Fruit fly (Drosophila melanogaster) whole organism, prepupa: ENCODE measurements around the gene Cog7.

Experiments used
- CG10631 ChIP-seq: fragments of 200-800 bp; sonication (Bioruptor generic); optimal IDR thresholded peaks from 2 replicates; lab custom pipeline; 2016; ENCODE audit warnings: missing biosample characterization, missing genetic modification characterization
- CG11294 ChIP-seq: fragments of 200-800 bp; sonication (Bioruptor generic); IDR thresholded peaks from 2 replicates; pipeline ENCODE4 v1.3.6; 2022; ENCODE audit warnings: missing biosample characterization, missing genetic modification characterization
- CG15336 ChIP-seq: fragments of 200-800 bp; sonication (Bioruptor generic); IDR thresholded peaks from 2 replicates; pipeline ENCODE4 v1.3.6; 2022; ENCODE audit warnings: missing biosample characterization, missing genetic modification characterization
- CG1621 ChIP-seq: fragments of 200-800 bp; sonication (Bioruptor generic); optimal IDR thresholded peaks from 3 replicates; lab custom pipeline; 2018; ENCODE audit warnings: missing biosample characterization, mild to moderate bottlenecking, missing genetic modification characterization
- CG16779 ChIP-seq: fragments of 200-800 bp; sonication (Bioruptor generic); optimal IDR thresholded peaks from 3 replicates; lab custom pipeline; 2017; ENCODE audit warnings: missing biosample characterization, mild to moderate bottlenecking, missing genetic modification characterization
- CG3032 ChIP-seq: fragments of 200-800 bp; optimal IDR thresholded peaks from 2 replicates; lab custom pipeline; 2019; ENCODE audit warnings: missing biosample characterization, mild to moderate bottlenecking, missing genetic modification characterization, moderate library complexity
- CG31627 ChIP-seq: fragments of 200-800 bp; sonication (Bioruptor generic); optimal IDR thresholded peaks from 3 replicates; lab custom pipeline; 2016; ENCODE audit warnings: missing biosample characterization, missing genetic modification characterization
- CG32006 ChIP-seq: fragments of 200-800 bp; sonication (Bioruptor generic); optimal IDR thresholded peaks from 3 replicates; lab custom pipeline; 2017; ENCODE audit warnings: missing biosample characterization, mild to moderate bottlenecking, missing genetic modification characterization
- CG3919 ChIP-seq: fragments of 200-800 bp; sonication (Bioruptor generic); optimal IDR thresholded peaks from 3 replicates; lab custom pipeline; 2016; ENCODE audit warnings: missing biosample characterization, missing genetic modification characterization
- CG4318 ChIP-seq: fragments of 200-800 bp; sonication (Bioruptor generic); optimal IDR thresholded peaks from 3 replicates; lab custom pipeline; 2017; ENCODE audit warnings: missing biosample characterization, mild to moderate bottlenecking, missing genetic modification characterization
- CG6163 ChIP-seq: fragments of 200-800 bp; sonication (Bioruptor generic); IDR thresholded peaks from 3 replicates; pipeline ENCODE4 v1.3.6; 2022; ENCODE audit warnings: missing biosample characterization, missing genetic modification characterization
- CG6276 ChIP-seq: fragments of 200-800 bp; sonication (Bioruptor generic); optimal IDR thresholded peaks from 2 replicates; lab custom pipeline; 2017; ENCODE audit warnings: missing biosample characterization, mild to moderate bottlenecking, missing genetic modification characterization
- CG6808 ChIP-seq: fragments of 200-800 bp; sonication (Bioruptor generic); optimal IDR thresholded peaks from 3 replicates; lab custom pipeline; 2017; ENCODE audit warnings: missing biosample characterization, missing genetic modification characterization, mild to moderate bottlenecking, moderate library complexity, missing genetic modification reagents
- CG7368 ChIP-seq: fragments of 200-800 bp; sonication (Bioruptor generic); optimal IDR thresholded peaks from 3 replicates; lab custom pipeline; 2016; ENCODE audit warnings: missing biosample characterization, missing genetic modification characterization
- CG8119 ChIP-seq: fragments of 200-800 bp; sonication (Bioruptor generic); IDR thresholded peaks from 3 replicates; pipeline ENCODE4 v1.3.6; 2022; ENCODE audit warnings: missing biosample characterization, missing genetic modification characterization
- CG9139 ChIP-seq: fragments of 200-800 bp; sonication (Bioruptor generic); optimal IDR thresholded peaks from 3 replicates; lab custom pipeline; 2017; ENCODE audit warnings: missing biosample characterization, mild to moderate bottlenecking, missing genetic modification characterization
- Eip78C ChIP-seq: fragments of 200-800 bp; sonication (Bioruptor generic); peaks from one replicate; lab custom pipeline; 2016; ENCODE audit warnings: missing biosample characterization, missing genetic modification characterization
- Ets21C ChIP-seq: fragments of 200-800 bp; sonication (Bioruptor generic); optimal IDR thresholded peaks from 3 replicates; lab custom pipeline; 2016; ENCODE audit warnings: missing biosample characterization, missing genetic modification characterization
- Gug ChIP-seq: fragments of 200-800 bp; sonication (Bioruptor generic); IDR thresholded peaks from 2 replicates; pipeline ENCODE4 v1.3.6; 2022; ENCODE audit warnings: missing biosample characterization, missing genetic modification characterization
- Hr38 ChIP-seq: sonication (Bioruptor generic); optimal IDR thresholded peaks from 2 replicates; lab custom pipeline; 2016; ENCODE audit warnings: missing biosample characterization, missing genetic modification characterization
- Hr39 ChIP-seq: fragments of 200-800 bp; sonication (Bioruptor generic); optimal IDR thresholded peaks from 2 replicates; lab custom pipeline; 2016; ENCODE audit warnings: missing biosample characterization, missing genetic modification characterization
- Hr4 ChIP-seq: fragments of 200-800 bp; sonication (Bioruptor generic); optimal IDR thresholded peaks from 3 replicates; lab custom pipeline; 2016; ENCODE audit warnings: missing biosample characterization, missing genetic modification characterization
- Lpt ChIP-seq: fragments of 200-800 bp; sonication (Bioruptor generic); optimal IDR thresholded peaks from 3 replicates; lab custom pipeline; 2016; ENCODE audit warnings: missing biosample characterization, missing genetic modification characterization
- Met ChIP-seq: fragments of 200-800 bp; sonication (Bioruptor generic); optimal IDR thresholded peaks from 3 replicates; lab custom pipeline; 2016; ENCODE audit warnings: missing biosample characterization, missing genetic modification characterization
- OdsH ChIP-seq: fragments of 200-800 bp; sonication (Bioruptor generic); optimal IDR thresholded peaks from 3 replicates; lab custom pipeline; 2016; ENCODE audit warnings: missing biosample characterization, missing genetic modification characterization
- Sox102F ChIP-seq: fragments of 200-800 bp; sonication (Bioruptor generic); optimal IDR thresholded peaks from 2 replicates; lab custom pipeline; 2016; ENCODE audit warnings: missing biosample characterization, mild to moderate bottlenecking, missing genetic modification characterization
- Sox14 ChIP-seq: fragments of 200-800 bp; sonication (Bioruptor generic); optimal IDR thresholded peaks from 3 replicates; lab custom pipeline; 2016; ENCODE audit warnings: missing biosample characterization, missing genetic modification characterization
- Sox15 ChIP-seq: fragments of 200-800 bp; sonication (Bioruptor generic); optimal IDR thresholded peaks from 3 replicates; lab custom pipeline; 2016; ENCODE audit warnings: missing biosample characterization, missing genetic modification characterization
- achi ChIP-seq: fragments of 200-800 bp; sonication (Bioruptor generic); optimal IDR thresholded peaks from 3 replicates; lab custom pipeline; 2016; ENCODE audit warnings: missing biosample characterization, missing genetic modification characterization
- acj6 ChIP-seq: fragments of 200-800 bp; sonication (Bioruptor generic); optimal IDR thresholded peaks from 3 replicates; lab custom pipeline; 2016; ENCODE audit warnings: missing biosample characterization, missing genetic modification characterization
- cyc ChIP-seq: fragments of 200-800 bp; sonication (Bioruptor generic); optimal IDR thresholded peaks from 3 replicates; lab custom pipeline; 2016; ENCODE audit warnings: missing biosample characterization, missing genetic modification characterization
- dac ChIP-seq: fragments of 200-800 bp; sonication (Bioruptor generic); optimal IDR thresholded peaks from 2 replicates; lab custom pipeline; 2017; ENCODE audit warnings: missing biosample characterization, mild to moderate bottlenecking, missing genetic modification characterization
- eg ChIP-seq: fragments of 200-800 bp; sonication (Bioruptor generic); IDR thresholded peaks from 3 replicates; pipeline ENCODE4 v1.3.6; 2022; ENCODE audit warnings: missing biosample characterization, missing genetic modification characterization
- esn ChIP-seq: fragments of 200-800 bp; sonication (Bioruptor generic); optimal IDR thresholded peaks from 2 replicates; lab custom pipeline; 2016; ENCODE audit warnings: missing biosample characterization, mild to moderate bottlenecking, missing genetic modification characterization, moderate library complexity
- lz ChIP-seq: fragments of 200-800 bp; sonication (Bioruptor generic); optimal IDR thresholded peaks from 3 replicates; lab custom pipeline; 2016; ENCODE audit warnings: missing biosample characterization, missing genetic modification characterization
- net ChIP-seq: fragments of 200-800 bp; sonication (Bioruptor generic); optimal IDR thresholded peaks from 3 replicates; lab custom pipeline; 2016; ENCODE audit warnings: missing biosample characterization, missing genetic modification characterization
- pdm3 ChIP-seq: fragments of 200-800 bp; sonication (Bioruptor generic); optimal IDR thresholded peaks from 3 replicates; lab custom pipeline; 2016; ENCODE audit warnings: missing biosample characterization, missing genetic modification characterization
- salr ChIP-seq, 2 experiments: fragments of 200-800 bp; sonication (Bioruptor generic); optimal IDR thresholded peaks; 3 replicates each; lab custom pipeline; 2016 to 2018; ENCODE audit warnings: missing biosample characterization in 2 of 2, missing genetic modification characterization in 2 of 2, mild to moderate bottlenecking in 1 of 2
- ss ChIP-seq, 2 experiments: fragments of 200-800 bp; sonication (Bioruptor generic); optimal IDR thresholded peaks; 2 replicates in 1 of 2; 3 replicates in 1 of 2; lab custom pipeline; 2017 to 2018; ENCODE audit warnings: mild to moderate bottlenecking in 2 of 2, missing biosample characterization in 2 of 2, missing genetic modification characterization in 2 of 2, moderate library complexity in 1 of 2

Gene Cog7

DNA sequence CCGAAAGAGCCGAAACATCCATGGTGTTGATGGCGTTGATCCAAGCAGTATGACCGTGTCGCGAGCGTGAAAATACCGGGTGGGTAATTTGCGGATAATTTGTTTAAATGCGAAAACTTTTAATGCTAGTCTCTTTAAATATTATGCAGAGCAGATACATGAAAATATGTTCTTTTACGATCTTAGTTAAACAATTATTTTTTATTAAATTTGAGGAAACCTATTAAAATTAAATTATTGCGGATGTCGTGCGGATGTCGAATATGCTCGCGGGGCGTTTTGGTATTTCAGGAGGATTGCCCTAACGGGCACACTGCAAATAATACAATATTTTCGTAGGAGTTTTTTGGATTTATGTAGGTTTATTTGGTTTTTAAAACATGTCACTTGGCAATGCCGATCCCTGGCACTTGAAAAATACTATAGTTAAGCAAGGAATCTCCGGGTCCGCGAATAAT, at the start of gene Cog7, which contains the start of the genes CG42557 and CG42558:
Gene Cog7 (minus strand): TSS at position 51 of the 458 bp plus-strand sequence.
Gene CG42557 (plus strand): TSS at position 281 of the 458 bp plus-strand sequence.
Gene CG42558 (plus strand): TSS at position 281 of the 458 bp plus-strand sequence.
- TF ChIP-seq ss (GFP tag; optimal IDR thresholded peaks at IDR 0.05; lab: Kevin White, UChicago) (no peak), CG3032 (tag; lab: Kevin White, UChicago) (no peak), achi (GFP tag; lab: Kevin White, UChicago) (no peak), CG9139 (GFP tag; lab: Kevin White, UChicago) (no peak), Lpt (GFP tag; lab: Kevin White, UChicago) (no peak), CG15336 (GFP tag; lab: Robert Waterston, UW) (no peak), Ets21C (GFP tag; lab: Kevin White, UChicago) (no peak), eg (GFP tag; lab: Robert Waterston, UW) (no peak), CG4318 (GFP tag; lab: Kevin White, UChicago) (no peak), Hr38 (no peak), acj6 (GFP tag; lab: Kevin White, UChicago) (no peak), CG6808 (GFP tag; lab: Kevin White, UChicago) (no peak), CG31627 (GFP tag; lab: Kevin White, UChicago) (no peak), CG7368 (GFP tag; lab: Kevin White, UChicago) (no peak), CG16779 (tag; lab: Kevin White, UChicago) (no peak), lz (GFP tag; lab: Kevin White, UChicago) (no peak), OdsH (GFP tag; lab: Kevin White, UChicago) (no peak), CG8119 (no peak)

DNA sequence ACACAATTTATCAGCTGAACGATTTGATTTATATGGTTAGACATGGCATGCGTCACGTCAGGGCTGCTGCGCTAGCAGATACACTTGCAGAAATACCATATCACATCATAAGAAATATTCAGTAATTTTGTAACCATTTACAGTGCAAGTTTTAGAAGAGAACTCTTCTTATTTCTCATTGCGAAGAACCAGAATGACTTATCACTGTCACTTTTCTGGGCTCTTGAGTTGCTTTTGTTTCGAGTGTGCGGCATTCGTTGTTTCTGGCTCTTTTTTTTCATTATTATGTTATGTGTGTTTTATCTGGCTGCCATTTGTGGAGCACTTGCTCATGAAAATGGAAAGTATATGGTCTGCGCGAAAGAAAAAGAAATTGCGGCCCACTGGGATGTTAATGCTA, 49.2 kb upstream of the Cog7 start:
- peak; percentile 6 for TF ChIP-seq Met
- peak; percentile 87 for TF ChIP-seq CG15336 (GFP tag; lab: Robert Waterston, UW)
- no peak for TF ChIP-seq esn (GFP tag; lab: Kevin White, UChicago)
- TF ChIP-seq eg (GFP tag; lab: Robert Waterston, UW) = peak; percentile 89
- TF ChIP-seq pdm3 = peak; percentile 10
- TF ChIP-seq Lpt (GFP tag; lab: Kevin White, UChicago) = peak; percentile 39
- TF ChIP-seq net (GFP tag; lab: Kevin White, UChicago) = no peak
- TF ChIP-seq Sox102F = no peak
- peak in 1 of 2 experiments; percentile 41 for TF ChIP-seq salr (GFP tag; optimal IDR thresholded peaks at IDR 0.05; lab: Kevin White, UChicago)
- peak; percentile 2 for TF ChIP-seq CG6276
- TF ChIP-seq Sox15 (GFP tag; lab: Kevin White, UChicago) = no peak
- peak; percentile 24 for TF ChIP-seq CG10631 (GFP tag; lab: Kevin White, UChicago)
- peak; percentile 74 for TF ChIP-seq CG4318 (GFP tag; lab: Kevin White, UChicago)
- TF ChIP-seq acj6 (GFP tag; lab: Kevin White, UChicago) = peak; percentile 44
- peak; percentile 89 for TF ChIP-seq Hr4 (GFP tag; lab: Kevin White, UChicago)
- TF ChIP-seq Sox14 (GFP tag; lab: Kevin White, UChicago) = peak; percentile 23
- TF ChIP-seq OdsH (GFP tag; lab: Kevin White, UChicago) = peak; percentile 37
- TF ChIP-seq CG32006 (GFP tag; lab: Kevin White, UChicago) = peak; percentile 84
- TF ChIP-seq CG6163 (GFP tag; lab: Robert Waterston, UW) = peak; percentile 84
- peak; percentile 67 for TF ChIP-seq CG11294 (GFP tag; lab: Robert Waterston, UW)
- TF ChIP-seq CG1621 (tag; lab: Kevin White, UChicago) = no peak
- TF ChIP-seq CG8119 = peak; percentile 83
- TF ChIP-seq achi (GFP tag; lab: Kevin White, UChicago) = peak; percentile 46
- peak; percentile 24 for TF ChIP-seq Hr39
- no peak for TF ChIP-seq cyc (GFP tag; lab: Kevin White, UChicago)
- peak; percentile 30 for TF ChIP-seq CG3919 (GFP tag; lab: Kevin White, UChicago)
- TF ChIP-seq CG9139 (GFP tag; lab: Kevin White, UChicago) = no peak
- peak; percentile 62 for TF ChIP-seq Gug
- TF ChIP-seq dac (GFP tag; lab: Kevin White, UChicago) = peak; percentile 73
- peak; percentile 60 for TF ChIP-seq Eip78C (GFP tag; lab: Kevin White, UChicago)
